Worm (Caenorhabditis elegans) whole organism, L1 larva: ENCODE data around the gene F41E6.8.

Experiments used
- C16A3.4 ChIP-seq: fragments of 150-350 bp; optimal IDR thresholded peaks from 2 replicates; lab custom pipeline; 2014; ENCODE audit warnings: missing biosample characterization, missing genetic modification characterization
- F16B12.6 ChIP-seq: fragments of 150-350 bp; optimal IDR thresholded peaks from 2 replicates; lab custom pipeline; 2014; ENCODE audit warnings: missing biosample characterization, missing genetic modification characterization
- Y116A8C.19 ChIP-seq: sonication (generic microtip); optimal IDR thresholded peaks from 2 replicates; lab custom pipeline; 2016; ENCODE audit warnings: missing compliant biosample characterization, missing genetic modification characterization, borderline replicate concordance
- aha-1 ChIP-seq: fragments of 150-350 bp; optimal IDR thresholded peaks from 2 replicates; lab custom pipeline; 2014; ENCODE audit warnings: missing biosample characterization, missing genetic modification characterization
- alr-1 ChIP-seq: fragments of 200-800 bp; sonication (Bioruptor generic); optimal IDR thresholded peaks from 2 replicates; lab custom pipeline; 2018; ENCODE audit warnings: borderline replicate concordance, mild to moderate bottlenecking, missing genetic modification characterization, missing compliant biosample characterization
- aly-2 ChIP-seq: fragments of 150-350 bp; optimal IDR thresholded peaks from 2 replicates; lab custom pipeline; 2014; ENCODE audit warnings: missing biosample characterization, missing genetic modification characterization
- ama-1 ChIP-seq: fragments of 150-350 bp; optimal IDR thresholded peaks from 2 replicates; lab custom pipeline; 2014
- blmp-1 ChIP-seq: fragments of 150-350 bp; optimal IDR thresholded peaks from 2 replicates; lab custom pipeline; 2014; ENCODE audit warnings: missing biosample characterization, missing genetic modification characterization
- ceh-63 ChIP-seq: fragments of 200-800 bp; sonication (Bioruptor generic); optimal IDR thresholded peaks from 2 replicates; lab custom pipeline; 2018; ENCODE audit warnings: mild to moderate bottlenecking, missing genetic modification characterization, missing compliant biosample characterization
- ceh-82 ChIP-seq, 3 experiments: fragments of 150-350 bp in 1 of 3; sonication (generic microtip) in 2 of 3; optimal IDR thresholded peaks; 2 replicates each; lab custom pipeline; 2014 to 2017; ENCODE audit warnings: missing biosample characterization in 3 of 3, missing genetic modification characterization in 3 of 3
- ceh-90 ChIP-seq: sonication (generic microtip); optimal IDR thresholded peaks from 2 replicates; lab custom pipeline; 2016; ENCODE audit warnings: missing genetic modification characterization, missing compliant biosample characterization
- ces-1 ChIP-seq: fragments of 150-350 bp; optimal IDR thresholded peaks from 2 replicates; lab custom pipeline; 2014; ENCODE audit warnings: missing biosample characterization, missing genetic modification reagents, missing genetic modification characterization
- dsc-1 ChIP-seq: sonication (generic microtip); optimal IDR thresholded peaks from 2 replicates; lab custom pipeline; 2016; ENCODE audit warnings: mild to moderate bottlenecking, missing genetic modification characterization, missing compliant biosample characterization
- efl-1 ChIP-seq, 4 experiments: fragments of 150-350 bp; optimal IDR thresholded peaks in 3 of 4; peaks in 1 of 4; 1 replicate in 1 of 4; 2 replicates in 3 of 4; lab custom pipeline; 2014; ENCODE audit warnings: missing biosample characterization in 2 of 4, missing genetic modification characterization in 2 of 4, missing genetic modification reagents in 2 of 4
- efl-3 ChIP-seq: fragments of 200-800 bp; sonication (Bioruptor generic); optimal IDR thresholded peaks from 2 replicates; lab custom pipeline; 2018; ENCODE audit warnings: mild to moderate bottlenecking, missing genetic modification characterization, missing compliant biosample characterization
- egl-27 ChIP-seq, 2 experiments: fragments of 150-350 bp in 1 of 2; sonication (generic microtip); optimal IDR thresholded peaks; 3 replicates each; lab custom pipeline; 2017 to 2018; ENCODE audit warnings: missing biosample characterization in 2 of 2, missing genetic modification characterization in 2 of 2, missing genetic modification reagents in 2 of 2
- fkh-10 ChIP-seq: sonication (generic microtip); optimal IDR thresholded peaks from 2 replicates; lab custom pipeline; 2017; ENCODE audit warnings: missing biosample characterization, missing genetic modification reagents, missing genetic modification characterization
- grh-1 ChIP-seq: fragments of 200-800 bp; sonication (Bioruptor generic); IDR thresholded peaks from 2 replicates; pipeline ENCODE4 v1.3.6; 2022; ENCODE audit warnings: missing genetic modification reagents, missing genetic modification characterization, missing compliant biosample characterization
- hlh-17 ChIP-seq: fragments of 200-800 bp; sonication (Bioruptor generic); optimal IDR thresholded peaks from 2 replicates; lab custom pipeline; 2018; ENCODE audit warnings: missing genetic modification characterization, mild to moderate bottlenecking, missing compliant biosample characterization, moderate library complexity, borderline replicate concordance
- hlh-4 ChIP-seq: sonication (generic microtip); optimal IDR thresholded peaks from 2 replicates; lab custom pipeline; 2016; ENCODE audit warnings: mild to moderate bottlenecking, missing genetic modification characterization, missing compliant biosample characterization
- jun-1 ChIP-seq: fragments of 150-350 bp; optimal IDR thresholded peaks from 2 replicates; lab custom pipeline; 2014; ENCODE audit warnings: missing biosample characterization, missing genetic modification reagents, missing genetic modification characterization
- lin-39 ChIP-seq: fragments of 150-350 bp; optimal IDR thresholded peaks from 2 replicates; lab custom pipeline; 2014; ENCODE audit warnings: missing biosample characterization, missing genetic modification reagents, missing genetic modification characterization
- lir-3 ChIP-seq: sonication (generic microtip); optimal IDR thresholded peaks from 2 replicates; lab custom pipeline; 2016; ENCODE audit warnings: mild to moderate bottlenecking, missing genetic modification characterization, moderate library complexity, missing compliant biosample characterization; ENCODE audit not compliant: poor library complexity
- mep-1 ChIP-seq: fragments of 150-350 bp; optimal IDR thresholded peaks from 2 replicates; lab custom pipeline; 2014; ENCODE audit warnings: missing biosample characterization, missing genetic modification characterization
- nhr-11 ChIP-seq: fragments of 150-350 bp; optimal IDR thresholded peaks from 2 replicates; lab custom pipeline; 2014; ENCODE audit warnings: missing biosample characterization, missing genetic modification characterization
- nhr-19 ChIP-seq: fragments of 200-800 bp; sonication (Bioruptor generic); conservative IDR thresholded peaks from 2 replicates; pipeline ENCODE4 v1.3.6; 2022; ENCODE audit warnings: missing genetic modification characterization, missing compliant biosample characterization
- nhr-20 ChIP-seq: sonication (generic microtip); optimal IDR thresholded peaks from 2 replicates; lab custom pipeline; 2016; ENCODE audit warnings: mild to moderate bottlenecking, missing genetic modification characterization, missing compliant biosample characterization
- nhr-237 ChIP-seq: fragments of 150-350 bp; optimal IDR thresholded peaks from 2 replicates; lab custom pipeline; 2014; ENCODE audit warnings: missing biosample characterization, missing genetic modification characterization
- nhr-28 ChIP-seq: fragments of 150-350 bp; optimal IDR thresholded peaks from 2 replicates; lab custom pipeline; 2014; ENCODE audit warnings: missing biosample characterization, missing genetic modification characterization
- nhr-47 ChIP-seq: sonication (generic microtip); optimal IDR thresholded peaks from 2 replicates; lab custom pipeline; 2016; ENCODE audit warnings: mild to moderate bottlenecking, missing genetic modification characterization, moderate library complexity, missing compliant biosample characterization
- nhr-71 ChIP-seq: sonication (generic microtip); optimal IDR thresholded peaks from 2 replicates; lab custom pipeline; 2016; ENCODE audit warnings: mild to moderate bottlenecking, missing genetic modification characterization, moderate library complexity, missing compliant biosample characterization
- nhr-77 ChIP-seq: fragments of 150-350 bp; optimal IDR thresholded peaks from 2 replicates; lab custom pipeline; 2014; ENCODE audit warnings: missing biosample characterization, missing genetic modification characterization
- pax-3 ChIP-seq: fragments of 200-800 bp; sonication (Bioruptor generic); optimal IDR thresholded peaks from 2 replicates; lab custom pipeline; 2018; ENCODE audit warnings: mild to moderate bottlenecking, missing genetic modification characterization, moderate library complexity, missing compliant biosample characterization
- pqm-1 ChIP-seq: sonication (generic microtip); optimal IDR thresholded peaks from 3 replicates; lab custom pipeline; 2017; ENCODE audit warnings: missing biosample characterization, missing genetic modification characterization
- rnt-1 ChIP-seq: sonication (generic microtip); optimal IDR thresholded peaks from 2 replicates; lab custom pipeline; 2016; ENCODE audit warnings: mild to moderate bottlenecking, missing genetic modification characterization, moderate library complexity, missing compliant biosample characterization
- skn-1 ChIP-seq: fragments of 150-350 bp; optimal IDR thresholded peaks from 2 replicates; lab custom pipeline; 2014; ENCODE audit warnings: missing biosample characterization, missing genetic modification characterization
- snpc-4 ChIP-seq: fragments of 150-350 bp; optimal IDR thresholded peaks from 2 replicates; lab custom pipeline; 2014; ENCODE audit warnings: missing biosample characterization, missing genetic modification characterization
- snu-23 ChIP-seq: sonication (generic microtip); optimal IDR thresholded peaks from 2 replicates; lab custom pipeline; 2016; ENCODE audit warnings: missing genetic modification characterization, missing compliant biosample characterization
- sox-4 ChIP-seq: sonication (generic microtip); optimal IDR thresholded peaks from 2 replicates; lab custom pipeline; 2016; ENCODE audit warnings: missing genetic modification characterization, missing compliant biosample characterization
- tbx-2 ChIP-seq: sonication (generic microtip); optimal IDR thresholded peaks from 2 replicates; lab custom pipeline; 2016; ENCODE audit warnings: missing genetic modification characterization, missing compliant biosample characterization
- tlp-1 ChIP-seq: fragments of 150-350 bp; optimal IDR thresholded peaks from 2 replicates; lab custom pipeline; 2014; ENCODE audit warnings: missing biosample characterization, missing genetic modification characterization
- xbp-1 ChIP-seq: sonication (generic microtip); optimal IDR thresholded peaks from 2 replicates; lab custom pipeline; 2016; ENCODE audit warnings: missing genetic modification characterization, missing compliant biosample characterization
- zip-4 ChIP-seq: fragments of 200-800 bp; sonication (Bioruptor generic); optimal IDR thresholded peaks from 2 replicates; lab custom pipeline; 2018; ENCODE audit warnings: mild to moderate bottlenecking, missing genetic modification characterization, moderate library complexity, missing compliant biosample characterization
- ztf-11 ChIP-seq, 2 experiments: sonication (generic microtip); optimal IDR thresholded peaks; 2 replicates each; lab custom pipeline; 2016 to 2017; ENCODE audit warnings: missing genetic modification characterization in 2 of 2, missing biosample characterization in 1 of 2, missing compliant biosample characterization in 1 of 2
- ztf-4 ChIP-seq: fragments of 150-350 bp; optimal IDR thresholded peaks from 2 replicates; lab custom pipeline; 2014; ENCODE audit warnings: missing biosample characterization, missing genetic modification characterization

The F41E6.8 gene

ce11 chrV:8610633-8611404 lies 9.5 kb upstream of the F41E6.8 start, which contains the start of gene fip-4 (continued):
- peak; percentile 43 for TF ChIP-seq nhr-47
- TF ChIP-seq nhr-20 (tag; lab: Kevin White, UChicago): peak; percentile 61
- TF ChIP-seq blmp-1 (tag; lab: Kevin White, UChicago): peak; percentile 99
- peak; percentile 56 for TF ChIP-seq snu-23 (GFP tag; lab: Kevin White, UChicago)
- no peak for TF ChIP-seq ama-1 (lab: Kevin White, UChicago)
- no peak for TF ChIP-seq egl-27 (tag; optimal IDR thresholded peaks at IDR 0.05; lab: Kevin White, UChicago)
- peak; percentile 24 for TF ChIP-seq mep-1 (tag; lab: Kevin White, UChicago)
- no peak for TF ChIP-seq pqm-1 (tag; lab: Kevin White, UChicago)
- TF ChIP-seq ceh-90 (tag; lab: Kevin White, UChicago): no peak
- TF ChIP-seq ztf-4 (tag; lab: Kevin White, UChicago): peak; percentile 22
- no peak for TF ChIP-seq efl-1 (optimal IDR thresholded peaks at IDR 0.05; lab: Kevin White, UChicago)
- TF ChIP-seq efl-1 (GFP tag; optimal IDR thresholded peaks at IDR 0.05 in 1 of 2; lab: Kevin White, UChicago): peak in 1 of 2 experiments; percentile 80
- TF ChIP-seq nhr-71 (tag; lab: Kevin White, UChicago): peak; percentile 52
- TF ChIP-seq hlh-17 (GFP tag; lab: Kevin White, UChicago): no peak
- TF ChIP-seq C16A3.4 (tag; lab: Kevin White, UChicago): peak; percentile 31
- no peak for TF ChIP-seq efl-3
- peak; percentile 63 for TF ChIP-seq nhr-19 (GFP tag; lab: Robert Waterston, UW)
- no peak for TF ChIP-seq nhr-28 (tag; lab: Kevin White, UChicago)
- TF ChIP-seq zip-4 (GFP tag; lab: Kevin White, UChicago): no peak
- TF ChIP-seq xbp-1 (tag; lab: Kevin White, UChicago): no peak
- TF ChIP-seq ces-1: no peak
- TF ChIP-seq aha-1 (tag; lab: Kevin White, UChicago): no peak
- TF ChIP-seq nhr-237 (tag; lab: Kevin White, UChicago): no peak
- TF ChIP-seq rnt-1 (tag; lab: Kevin White, UChicago): no peak
- TF ChIP-seq tbx-2 (tag; lab: Kevin White, UChicago): no peak
- TF ChIP-seq ceh-82 (tag; optimal IDR thresholded peaks at IDR 0.05; lab: Kevin White, UChicago): peak in 1 of 3 experiments; percentile 29
- no peak for TF ChIP-seq pax-3
- TF ChIP-seq hlh-4 (tag; lab: Kevin White, UChicago): no peak
- peak in 1 of 2 experiments; percentile 2 for TF ChIP-seq ztf-11 (tag; optimal IDR thresholded peaks at IDR 0.05; lab: Kevin White, UChicago)
- no peak for TF ChIP-seq snpc-4 (tag; lab: Kevin White, UChicago)
- TF ChIP-seq fkh-10: no peak
- no peak for TF ChIP-seq nhr-11 (tag; lab: Kevin White, UChicago)
- no peak for TF ChIP-seq nhr-77
- no peak for TF ChIP-seq sox-4 (tag; lab: Kevin White, UChicago)
- no peak for TF ChIP-seq jun-1 (tag; lab: Kevin White, UChicago)
- TF ChIP-seq skn-1 (tag; lab: Kevin White, UChicago): no peak
- no peak for TF ChIP-seq F16B12.6 (tag; lab: Kevin White, UChicago)
- TF ChIP-seq ceh-63: no peak
- TF ChIP-seq Y116A8C.19 (tag; lab: Kevin White, UChicago): no peak
- no peak for TF ChIP-seq lir-3 (tag; lab: Kevin White, UChicago)
- TF ChIP-seq alr-1 (tag; lab: Kevin White, UChicago): no peak
- TF ChIP-seq aly-2: no peak
- 0 out of 2 replicates have a peak, but pooled peaks have one; percentile 42 for TF ChIP-seq grh-1
- TF ChIP-seq tlp-1 (tag; lab: Kevin White, UChicago): no peak
- TF ChIP-seq lin-39 (tag; lab: Kevin White, UChicago): no peak
- no peak for TF ChIP-seq dsc-1
